Fruit fly (Drosophila melanogaster) whole organism, embryonic: Measurements from ENCODE around the gene NELF-B.

Experiments
- Bgb ChIP-seq: fragments of 200-800 bp; sonication (Bioruptor generic); IDR thresholded peaks from 2 replicates; pipeline ENCODE4 v1.3.6; 2022; ENCODE audit warnings: missing biosample characterization, missing genetic modification characterization; ENCODE audit not compliant: partially characterized antibody
- CG10543 ChIP-seq: fragments of 200-800 bp; sonication (Bioruptor generic); optimal IDR thresholded peaks from 3 replicates; lab custom pipeline; 2017; ENCODE audit warnings: missing biosample characterization, mild to moderate bottlenecking, missing genetic modification characterization, moderate library complexity
- CG11398 ChIP-seq: fragments of 200-800 bp; sonication (Bioruptor generic); optimal IDR thresholded peaks from 2 replicates; lab custom pipeline; 2016; ENCODE audit warnings: missing biosample characterization, missing genetic modification characterization
- CG12236 ChIP-seq: fragments of 200-800 bp; sonication (Bioruptor generic); optimal IDR thresholded peaks from 2 replicates; lab custom pipeline; 2016; ENCODE audit warnings: missing biosample characterization, missing genetic modification characterization
- CG12391 ChIP-seq: fragments of 200-800 bp; sonication (Bioruptor generic); optimal IDR thresholded peaks from 3 replicates; lab custom pipeline; 2018; ENCODE audit warnings: missing biosample characterization, mild to moderate bottlenecking, missing genetic modification characterization, moderate library complexity
- CG12942 ChIP-seq: fragments of 200-800 bp; sonication (Bioruptor generic); optimal IDR thresholded peaks from 3 replicates; lab custom pipeline; 2016; ENCODE audit warnings: missing biosample characterization, missing genetic modification characterization
- CG14441 ChIP-seq: fragments of 200-800 bp; sonication (Bioruptor generic); IDR thresholded peaks from 2 replicates; pipeline ENCODE4 v1.3.6; 2022; ENCODE audit warnings: missing biosample characterization, missing genetic modification characterization
- CG15011 ChIP-seq: fragments of 200-800 bp; sonication (Bioruptor generic); optimal IDR thresholded peaks from 3 replicates; lab custom pipeline; 2018; ENCODE audit warnings: missing biosample characterization, mild to moderate bottlenecking, missing genetic modification characterization
- CG15479 ChIP-seq: fragments of 200-800 bp; sonication (Bioruptor generic); optimal IDR thresholded peaks from 3 replicates; lab custom pipeline; 2019; ENCODE audit warnings: missing biosample characterization, mild to moderate bottlenecking, missing genetic modification characterization, moderate library complexity
- CG17186 ChIP-seq: fragments of 200-800 bp; sonication (Bioruptor generic); optimal IDR thresholded peaks from 3 replicates; lab custom pipeline; 2017; ENCODE audit warnings: missing biosample characterization, missing genetic modification reagents, missing genetic modification characterization
- CG17568 ChIP-seq: fragments of 200-800 bp; sonication (Bioruptor generic); optimal IDR thresholded peaks from 2 replicates; lab custom pipeline; 2018; ENCODE audit warnings: missing biosample characterization, mild to moderate bottlenecking, missing genetic modification characterization, moderate library complexity
- CG18011 ChIP-seq: fragments of 200-800 bp; sonication (Bioruptor generic); optimal IDR thresholded peaks from 2 replicates; lab custom pipeline; 2017; ENCODE audit warnings: missing biosample characterization, missing genetic modification characterization, mild to moderate bottlenecking, moderate library complexity, missing genotype
- CG30020 ChIP-seq: fragments of 200-800 bp; optimal IDR thresholded peaks from 2 replicates; lab custom pipeline; 2019; ENCODE audit warnings: missing biosample characterization, mild to moderate bottlenecking, missing genetic modification characterization, moderate library complexity
- CG32532 ChIP-seq: fragments of 200-800 bp; sonication (Bioruptor generic); IDR thresholded peaks from 2 replicates; pipeline ENCODE4 v1.3.6; 2022; ENCODE audit warnings: missing biosample characterization, missing genetic modification characterization
- CG32767 ChIP-seq: fragments of 200-800 bp; sonication (Bioruptor generic); IDR thresholded peaks from 2 replicates; pipeline ENCODE4 v1.3.6; 2022; ENCODE audit warnings: missing biosample characterization, missing genetic modification characterization
- CG4617 ChIP-seq: fragments of 200-800 bp; sonication (Bioruptor generic); optimal IDR thresholded peaks from 3 replicates; lab custom pipeline; 2016; ENCODE audit warnings: missing biosample characterization, missing genetic modification characterization, borderline replicate concordance
- CG6765 ChIP-seq: fragments of 200-800 bp; sonication (Bioruptor generic); optimal IDR thresholded peaks from 3 replicates; lab custom pipeline; 2017; ENCODE audit warnings: missing biosample characterization, mild to moderate bottlenecking, missing genetic modification characterization
- CG6854 ChIP-seq: fragments of 200-800 bp; sonication (Bioruptor generic); optimal IDR thresholded peaks from 3 replicates; lab custom pipeline; 2017; ENCODE audit warnings: missing biosample characterization, mild to moderate bottlenecking, missing genetic modification characterization
- CG7786 ChIP-seq: fragments of 200-800 bp; sonication (Bioruptor generic); optimal IDR thresholded peaks from 2 replicates; lab custom pipeline; 2016; ENCODE audit warnings: missing biosample characterization, missing genetic modification characterization
- CG8924 ChIP-seq: fragments of 200-800 bp; optimal IDR thresholded peaks from 3 replicates; lab custom pipeline; 2019; ENCODE audit warnings: missing biosample characterization, mild to moderate bottlenecking, missing genetic modification characterization, moderate library complexity
- CG8944 ChIP-seq: fragments of 200-800 bp; sonication (Bioruptor generic); optimal IDR thresholded peaks from 3 replicates; lab custom pipeline; 2016; ENCODE audit warnings: missing biosample characterization, missing genetic modification characterization
- CG9215 ChIP-seq: fragments of 200-800 bp; sonication (Bioruptor generic); IDR thresholded peaks from 2 replicates; pipeline ENCODE4 v1.3.6; 2022; ENCODE audit warnings: missing biosample characterization, missing genetic modification characterization
- CkIIα-i1 ChIP-seq: fragments of 200-800 bp; sonication (Bioruptor generic); IDR thresholded peaks from 2 replicates; pipeline ENCODE4 v1.3.6; 2022; ENCODE audit warnings: missing biosample characterization, missing genetic modification characterization
- Dip3 ChIP-seq: fragments of 200-800 bp; sonication (Bioruptor generic); optimal IDR thresholded peaks from 3 replicates; lab custom pipeline; 2016; ENCODE audit warnings: missing biosample characterization, missing genetic modification characterization
- Dll ChIP-seq: fragments of 200-800 bp; sonication (Bioruptor generic); IDR thresholded peaks from 4 replicates; pipeline ENCODE4 v1.3.6; 2022; ENCODE audit warnings: missing biosample characterization, missing genetic modification characterization; ENCODE audit not compliant: partially characterized antibody
- Eip74EF ChIP-seq, 2 experiments: fragments of 200-800 bp in 1 of 2; fragments of >200 bp in 1 of 2; sonication (Bioruptor generic) in 1 of 2; optimal IDR thresholded peaks; 2 replicates each; lab custom pipeline; 2017 to 2019; ENCODE audit warnings: missing biosample characterization in 2 of 2, missing genetic modification characterization in 2 of 2, mild to moderate bottlenecking in 1 of 2, moderate library complexity in 1 of 2
- Gug ChIP-seq: fragments of 200-800 bp; sonication (Bioruptor generic); IDR thresholded peaks from 4 replicates; pipeline ENCODE4 v1.3.6; 2022; ENCODE audit warnings: missing biosample characterization, missing genetic modification characterization
- HmgD ChIP-seq: fragments of 200-800 bp; sonication (Bioruptor generic); optimal IDR thresholded peaks from 3 replicates; lab custom pipeline; 2016; ENCODE audit warnings: missing biosample characterization, missing genetic modification characterization
- Lim3 ChIP-seq: fragments of 200-800 bp; sonication (Bioruptor generic); IDR thresholded peaks from 2 replicates; pipeline ENCODE4 v1.3.6; 2022; ENCODE audit warnings: missing biosample characterization, missing genetic modification characterization
- Med ChIP-seq: fragments of 200-800 bp; sonication (Bioruptor generic); peaks from one replicate; lab custom pipeline; 2016; ENCODE audit warnings: missing biosample characterization, missing genetic modification characterization, mild to moderate bottlenecking, inconsistent platforms, moderate library complexity
- Nf-YA ChIP-seq: fragments of 200-800 bp; sonication (Bioruptor generic); IDR thresholded peaks from 2 replicates; pipeline ENCODE4 v1.3.6; 2022; ENCODE audit warnings: missing biosample characterization, missing genetic modification characterization
- Rx ChIP-seq: fragments of 200-800 bp; sonication (Bioruptor generic); IDR thresholded peaks from 2 replicates; pipeline ENCODE4 v1.3.6; 2022; ENCODE audit warnings: missing biosample characterization, missing genetic modification characterization
- Scr ChIP-seq: fragments of 200-800 bp; sonication (Bioruptor generic); IDR thresholded peaks from 2 replicates; pipeline ENCODE4 v1.3.6; 2022; ENCODE audit warnings: missing biosample characterization, missing genetic modification characterization; ENCODE audit not compliant: partially characterized antibody
- Sox100B ChIP-seq: fragments of 200-800 bp; sonication (Bioruptor generic); optimal IDR thresholded peaks from 3 replicates; lab custom pipeline; 2018; ENCODE audit warnings: missing biosample characterization, mild to moderate bottlenecking, missing genetic modification characterization
- ap ChIP-seq: fragments of 200-800 bp; sonication (Bioruptor generic); IDR thresholded peaks from 2 replicates; pipeline ENCODE4 v1.3.6; 2022; ENCODE audit warnings: missing biosample characterization, missing genetic modification characterization
- cg ChIP-seq: fragments of 200-800 bp; sonication (Bioruptor generic); optimal IDR thresholded peaks from 3 replicates; lab custom pipeline; 2019; ENCODE audit warnings: missing biosample characterization, mild to moderate bottlenecking, missing genetic modification characterization, moderate library complexity
- crc ChIP-seq: fragments of 200-800 bp; sonication (Bioruptor generic); optimal IDR thresholded peaks from 2 replicates; lab custom pipeline; 2016; ENCODE audit warnings: missing biosample characterization, missing genetic modification characterization
- cwo ChIP-seq: fragments of 200-800 bp; sonication (Bioruptor generic); optimal IDR thresholded peaks from 3 replicates; lab custom pipeline; 2017; ENCODE audit warnings: missing biosample characterization, missing genetic modification characterization, mild to moderate bottlenecking, moderate library complexity, missing genetic modification reagents
- en ChIP-seq: fragments of 200-800 bp; sonication (Bioruptor generic); optimal IDR thresholded peaks from 2 replicates; lab custom pipeline; 2016; ENCODE audit warnings: missing biosample characterization, missing genetic modification characterization
- fd3F ChIP-seq: fragments of 200-800 bp; sonication (Bioruptor generic); optimal IDR thresholded peaks from 2 replicates; lab custom pipeline; 2018; ENCODE audit warnings: missing biosample characterization, mild to moderate bottlenecking, missing genetic modification characterization, moderate library complexity
- gsb ChIP-seq: fragments of 200-800 bp; sonication (Bioruptor generic); IDR thresholded peaks from 2 replicates; pipeline ENCODE4 v1.3.6; 2022; ENCODE audit warnings: missing biosample characterization, missing genetic modification characterization
- nau ChIP-seq: fragments of 200-800 bp; sonication (Bioruptor generic); optimal IDR thresholded peaks from 3 replicates; lab custom pipeline; 2017; ENCODE audit warnings: missing biosample characterization, mild to moderate bottlenecking, missing genetic modification characterization, missing genetic modification reagents
- oc ChIP-seq: fragments of 200-800 bp; sonication (Bioruptor generic); optimal IDR thresholded peaks from 2 replicates; lab custom pipeline; 2018; ENCODE audit warnings: missing biosample characterization, mild to moderate bottlenecking, missing genetic modification characterization, moderate library complexity
- phol ChIP-seq: fragments of 200-800 bp; sonication (Bioruptor generic); optimal IDR thresholded peaks from 3 replicates; lab custom pipeline; 2018; ENCODE audit warnings: missing biosample characterization, mild to moderate bottlenecking, missing genetic modification characterization, moderate library complexity
- run ChIP-seq: fragments of 200-800 bp; sonication (Bioruptor generic); optimal IDR thresholded peaks from 3 replicates; lab custom pipeline; 2018; ENCODE audit warnings: missing biosample characterization, mild to moderate bottlenecking, missing genetic modification characterization
- sens ChIP-seq: fragments of 200-800 bp; sonication (Bioruptor generic); peaks from one replicate; lab custom pipeline; 2016; ENCODE audit warnings: missing biosample characterization, missing genetic modification characterization
- tap ChIP-seq: fragments of 200-800 bp; optimal IDR thresholded peaks from 3 replicates; lab custom pipeline; 2019; ENCODE audit warnings: missing biosample characterization, mild to moderate bottlenecking, missing genetic modification characterization, moderate library complexity
- zfh2 ChIP-seq: fragments of 200-800 bp; sonication (Bioruptor generic); optimal IDR thresholded peaks from 2 replicates; lab custom pipeline; 2016; ENCODE audit warnings: missing biosample characterization, missing genetic modification characterization

The NELF-B gene

dm6 chrX:7708942-7709707 lies 19.0 kb downstream of the NELF-B start, which contains the start of gene CHES-1-like (continued):
- TF ChIP-seq CG11398 (GFP tag; lab: Kevin White, UChicago) (peak; percentile 88), tap (peak; percentile 73), HmgD (GFP tag; lab: Kevin White, UChicago) (peak; percentile 65), Bgb (GFP tag; lab: Robert Waterston, UW) (no peak), crc (GFP tag; lab: Kevin White, UChicago) (peak; percentile 87), en (peak; percentile 86), CG12942 (GFP tag; lab: Kevin White, UChicago) (peak; percentile 90), CG7786 (GFP tag; lab: Kevin White, UChicago) (peak; percentile 91), CG14441 (GFP tag; lab: Robert Waterston, UW) (peak; percentile 71), CG6765 (GFP tag; lab: Kevin White, UChicago) (peak; percentile 80), gsb (GFP tag; lab: Robert Waterston, UW) (peak; percentile 37), nau (peak; percentile 91), CG12236 (GFP tag; lab: Kevin White, UChicago) (peak; percentile 89), zfh2 (GFP tag; lab: Kevin White, UChicago) (peak; percentile 87), CG6854 (peak; percentile 86), Dll (GFP tag; lab: Robert Waterston, UW) (no peak), CG8944 (GFP tag; lab: Kevin White, UChicago) (peak; percentile 81), Gug (GFP tag; lab: Robert Waterston, UW) (peak; percentile 69), Sox100B (GFP tag; lab: Kevin White, UChicago) (peak; percentile 96), oc (tag; lab: Kevin White, UChicago) (peak; percentile 74), Med (GFP tag; lab: Kevin White, UChicago) (peak; percentile 97), cwo (GFP tag; lab: Kevin White, UChicago) (peak; percentile 90), CG15011 (GFP tag; lab: Kevin White, UChicago) (peak; percentile 85), Rx (peak; percentile 50), CG18011 (GFP tag; lab: Kevin White, UChicago) (peak; percentile 72), CG8924 (tag; lab: Kevin White, UChicago) (peak; percentile 94), CG9215 (GFP tag; lab: Robert Waterston, UW) (peak; percentile 75), ap (GFP tag; lab: Robert Waterston, UW) (peak; percentile 72), CG4617 (GFP tag; lab: Kevin White, UChicago) (peak; percentile 75), sens (peak; percentile 99), CG17568 (peak; percentile 75), fd3F (GFP tag; lab: Kevin White, UChicago) (peak; percentile 82), Nf-YA (peak; percentile 40), CG15479 (GFP tag; lab: Kevin White, UChicago) (no peak), run (tag; lab: Kevin White, UChicago) (peak; percentile 82), phol (tag; lab: Kevin White, UChicago) (peak; percentile 93), Lim3 (GFP tag; lab: Robert Waterston, UW) (peak; percentile 46), CkIIα-i1 (peak; percentile 32; the same call in 1 of the 2 replicates), CG30020 (tag; lab: Kevin White, UChicago) (peak; percentile 68), Scr (GFP tag; lab: Robert Waterston, UW) (0 out of 2 replicates have a peak, but pooled peaks have one; percentile 25), CG10543 (GFP tag; lab: Kevin White, UChicago) (peak; percentile 96), Dip3 (GFP tag; lab: Kevin White, UChicago) (peak; percentile 74), CG17186 (peak; percentile 73), Eip74EF (GFP tag; optimal IDR thresholded peaks at IDR 0.05; lab: Kevin White, UChicago) (peak in 1 of 2 experiments; percentile 94), CG12391 (tag; lab: Kevin White, UChicago) (peak; percentile 89), CG32532 (GFP tag; lab: Robert Waterston, UW) (peak; percentile 78), CG32767 (GFP tag; lab: Robert Waterston, UW) (peak; percentile 76; the same call in 1 of the 2 replicates), cg (GFP tag; lab: Kevin White, UChicago) (no peak)
